Worm (Caenorhabditis elegans) whole organism, young adult: ENCODE measurements around the gene lin-22.

Experiments
- B0261.1 ChIP-seq: sonication (generic microtip); optimal IDR thresholded peaks from 2 replicates; lab custom pipeline; 2016; ENCODE audit warnings: mild to moderate bottlenecking, missing genetic modification characterization, moderate library complexity, missing compliant biosample characterization
- B0336.3 ChIP-seq: fragments of 200-800 bp; sonication (Bioruptor generic); IDR thresholded peaks from 2 replicates; pipeline ENCODE4 v1.3.6; 2022; ENCODE audit warnings: missing genetic modification characterization, missing compliant biosample characterization
- C06A6.2 ChIP-seq: fragments of 200-800 bp; sonication (Bioruptor generic); conservative IDR thresholded peaks from 2 replicates; pipeline ENCODE4 v1.3.6; 2022; ENCODE audit warnings: missing genetic modification characterization, missing compliant biosample characterization
- D2030.7 ChIP-seq: fragments of 200-800 bp; sonication (Bioruptor generic); IDR thresholded peaks from 2 replicates; pipeline ENCODE4 v1.3.6; 2022; ENCODE audit warnings: missing genetic modification reagents, missing genetic modification characterization, missing compliant biosample characterization
- F33H1.4 ChIP-seq: fragments of 200-800 bp; sonication (Bioruptor generic); IDR thresholded peaks from 2 replicates; pipeline ENCODE4 v1.3.6; 2022; ENCODE audit warnings: missing genetic modification reagents, missing genetic modification characterization, missing compliant biosample characterization
- F52B5.7 ChIP-seq: sonication (generic microtip); optimal IDR thresholded peaks from 2 replicates; lab custom pipeline; 2016; ENCODE audit warnings: mild to moderate bottlenecking, missing genetic modification characterization, missing compliant biosample characterization
- K12H6.12 ChIP-seq: fragments of 200-800 bp; sonication (Bioruptor generic); optimal IDR thresholded peaks from 2 replicates; lab custom pipeline; 2018; ENCODE audit warnings: mild to moderate bottlenecking, missing genetic modification characterization, missing compliant biosample characterization
- T26A5.8 ChIP-seq: sonication (generic microtip); optimal IDR thresholded peaks from 2 replicates; lab custom pipeline; 2016; ENCODE audit warnings: missing genetic modification characterization, missing compliant biosample characterization
- Y53G8AR.9 ChIP-seq: fragments of 200-800 bp; sonication (Bioruptor generic); conservative IDR thresholded peaks from 2 replicates; pipeline ENCODE4 v1.3.6; 2022; ENCODE audit warnings: missing genetic modification reagents, missing genetic modification characterization, missing compliant biosample characterization
- aptf-2 ChIP-seq: fragments of 200-800 bp; sonication (Bioruptor generic); conservative IDR thresholded peaks from 2 replicates; pipeline ENCODE4 v1.3.6; 2022; ENCODE audit warnings: missing genetic modification reagents, missing genetic modification characterization, missing compliant biosample characterization
- ceh-91 ChIP-seq: fragments of 200-800 bp; sonication (Bioruptor generic); IDR thresholded peaks from 2 replicates; pipeline ENCODE4 v1.3.6; 2022; ENCODE audit warnings: missing genetic modification reagents, missing genetic modification characterization, missing compliant biosample characterization
- die-1 ChIP-seq: sonication (generic microtip); optimal IDR thresholded peaks from 2 replicates; lab custom pipeline; 2016; ENCODE audit warnings: missing genotype, mild to moderate bottlenecking, missing genetic modification characterization, missing compliant biosample characterization
- dox-1 ChIP-seq: fragments of 200-800 bp; sonication (Bioruptor generic); IDR thresholded peaks from 2 replicates; pipeline ENCODE4 v1.3.6; 2022; ENCODE audit warnings: missing genetic modification reagents, missing genetic modification characterization, missing compliant biosample characterization
- egl-44 ChIP-seq: fragments of 200-800 bp; sonication (Bioruptor generic); IDR thresholded peaks from 2 replicates; pipeline ENCODE4 v1.3.6; 2022; ENCODE audit warnings: missing genetic modification reagents, missing genetic modification characterization, missing compliant biosample characterization
- ekl-4 ChIP-seq: fragments of 200-800 bp; sonication (Bioruptor generic); IDR thresholded peaks from 2 replicates; pipeline ENCODE4 v1.3.6; 2022; ENCODE audit warnings: missing genetic modification reagents, missing genetic modification characterization, missing compliant biosample characterization
- gei-17 ChIP-seq: fragments of 200-800 bp; sonication (Bioruptor generic); optimal IDR thresholded peaks from 2 replicates; lab custom pipeline; 2018; ENCODE audit warnings: mild to moderate bottlenecking, missing genetic modification characterization, missing compliant biosample characterization
- him-1 ChIP-seq: sonication (generic microtip); optimal IDR thresholded peaks from 2 replicates; lab custom pipeline; 2016; ENCODE audit warnings: missing genotype, missing genetic modification reagents, missing genetic modification characterization, missing compliant biosample characterization
- hmg-1.2 ChIP-seq: fragments of 200-800 bp; sonication (Bioruptor generic); IDR thresholded peaks from 2 replicates; pipeline ENCODE4 v1.3.6; 2022; ENCODE audit warnings: missing genetic modification reagents, missing genetic modification characterization, missing compliant biosample characterization
- lin-26 ChIP-seq: fragments of 200-800 bp; sonication (Bioruptor generic); IDR thresholded peaks from 2 replicates; pipeline ENCODE4 v1.3.6; 2022; ENCODE audit warnings: missing genetic modification reagents, missing genetic modification characterization, missing compliant biosample characterization
- lin-54 ChIP-seq: fragments of 200-800 bp; sonication (Bioruptor generic); optimal IDR thresholded peaks from 2 replicates; lab custom pipeline; 2018; ENCODE audit warnings: mild to moderate bottlenecking, missing genetic modification characterization, missing compliant biosample characterization
- lir-1 ChIP-seq: fragments of 200-800 bp; sonication (Bioruptor generic); conservative IDR thresholded peaks from 2 replicates; pipeline ENCODE4 v1.3.6; 2022; ENCODE audit warnings: missing genetic modification reagents, missing genetic modification characterization, missing compliant biosample characterization
- lsl-1 ChIP-seq: fragments of 200-800 bp; sonication (Bioruptor generic); optimal IDR thresholded peaks from 2 replicates; lab custom pipeline; 2018; ENCODE audit warnings: mild to moderate bottlenecking, missing genetic modification characterization, moderate library complexity, missing compliant biosample characterization
- madf-10 ChIP-seq: sonication (generic microtip); optimal IDR thresholded peaks from 2 replicates; lab custom pipeline; 2016; ENCODE audit warnings: mild to moderate bottlenecking, missing genetic modification characterization, missing compliant biosample characterization
- madf-6 ChIP-seq: fragments of 200-800 bp; sonication (Bioruptor generic); IDR thresholded peaks from 2 replicates; pipeline ENCODE4 v1.3.6; 2022; ENCODE audit warnings: missing genetic modification reagents, missing genetic modification characterization, missing compliant biosample characterization
- madf-8 ChIP-seq: fragments of 200-800 bp; sonication (Bioruptor generic); conservative IDR thresholded peaks from 2 replicates; pipeline ENCODE4 v1.3.6; 2022; ENCODE audit warnings: missing genetic modification reagents, missing genetic modification characterization, missing compliant biosample characterization
- mcd-1 ChIP-seq: fragments of 200-800 bp; sonication (Bioruptor generic); IDR thresholded peaks from 2 replicates; pipeline ENCODE4 v1.3.6; 2022; ENCODE audit warnings: missing genetic modification reagents, missing genetic modification characterization, missing compliant biosample characterization
- mel-28 ChIP-seq: sonication (generic microtip); optimal IDR thresholded peaks from 2 replicates; lab custom pipeline; 2016; ENCODE audit warnings: borderline replicate concordance, mild to moderate bottlenecking, missing genetic modification characterization, missing compliant biosample characterization
- nhr-80 ChIP-seq: sonication (generic microtip); optimal IDR thresholded peaks from 2 replicates; lab custom pipeline; 2016; ENCODE audit warnings: missing genetic modification characterization, missing compliant biosample characterization
- pha-4 ChIP-seq: fragments of 150-350 bp; sonication (generic microtip); optimal IDR thresholded peaks from 2 replicates; lab custom pipeline; 2014; ENCODE audit warnings: missing biosample characterization, missing genetic modification reagents, missing genetic modification characterization
- rec-8 ChIP-seq, 2 experiments: sonication (generic microtip); optimal IDR thresholded peaks; 2 replicates each; lab custom pipeline; 2016; ENCODE audit warnings: mild to moderate bottlenecking in 2 of 2, missing genetic modification characterization in 2 of 2, missing genetic modification reagents in 2 of 2, missing genotype in 2 of 2, missing biosample characterization in 1 of 2, missing compliant biosample characterization in 1 of 2, moderate library complexity in 1 of 2
- sea-2 ChIP-seq: fragments of 200-800 bp; sonication (Bioruptor generic); IDR thresholded peaks from 2 replicates; pipeline ENCODE4 v1.3.6; 2022; ENCODE audit warnings: missing genetic modification characterization, missing compliant biosample characterization
- xnd-1 ChIP-seq: sonication (generic microtip); optimal IDR thresholded peaks from 2 replicates; lab custom pipeline; 2016; ENCODE audit warnings: missing genotype, missing genetic modification reagents, missing genetic modification characterization, missing compliant biosample characterization
- zfh-2 ChIP-seq: fragments of 200-800 bp; sonication (Bioruptor generic); conservative IDR thresholded peaks from 2 replicates; pipeline ENCODE4 v1.3.6; 2022; ENCODE audit warnings: missing genetic modification reagents, missing genetic modification characterization, missing compliant biosample characterization
- zim-3 ChIP-seq: sonication (generic microtip); optimal IDR thresholded peaks from 2 replicates; lab custom pipeline; 2017; ENCODE audit warnings: mild to moderate bottlenecking, missing genetic modification characterization, moderate library complexity, missing compliant biosample characterization
- ztf-6 ChIP-seq: fragments of 200-800 bp; sonication (Bioruptor generic); IDR thresholded peaks from 2 replicates; pipeline ENCODE4 v1.3.6; 2022; ENCODE audit warnings: missing genetic modification reagents, missing genetic modification characterization, missing compliant biosample characterization

The lin-22 gene

ce11 chrIV:2998597-2999161 is 20.9 kb upstream of the lin-22 start (continued):
- TF ChIP-seq C06A6.2 (0 out of 2 replicates have a peak, but pooled peaks have one; percentile 28), madf-6 (GFP tag; lab: Robert Waterston, UW) (0 out of 2 replicates have a peak, but pooled peaks have one; percentile 32), madf-10 (tag; lab: Kevin White, UChicago) (peak; percentile 98), F52B5.7 (no peak), pha-4 (tag; lab: Kevin White, UChicago) (no peak), K12H6.12 (tag; lab: Kevin White, UChicago) (peak; percentile 80), Y53G8AR.9 (GFP tag; lab: Robert Waterston, UW) (no peak), mcd-1 (GFP tag; lab: Robert Waterston, UW) (peak; percentile 45; the same call in 1 of the 2 replicates), egl-44 (GFP tag; lab: Robert Waterston, UW) (0 out of 2 replicates have a peak, but pooled peaks have one; percentile 7), lin-54 (no peak), gei-17 (GFP tag; lab: Kevin White, UChicago) (no peak)

- TF ChIP-seq lin-26 (GFP tag; lab: Robert Waterston, UW) = 0 out of 2 replicates have a peak, but pooled peaks have one; percentile 28
- TF ChIP-seq hmg-1.2 = peak; percentile 45; the same call in 1 of the 2 replicates
- no peak for TF ChIP-seq ceh-91 (GFP tag; lab: Robert Waterston, UW)
- TF ChIP-seq B0261.1 (tag; lab: Kevin White, UChicago) = no peak
- TF ChIP-seq mcd-1 (GFP tag; lab: Robert Waterston, UW) = no peak
- no peak for TF ChIP-seq nhr-80 (tag; lab: Kevin White, UChicago)
Observed at ce11 chrIV:3001500-3001899, 18.0 kb upstream of the lin-22 start.

- TF ChIP-seq zfh-2 (GFP tag; lab: Robert Waterston, UW) (no peak), dox-1 (GFP tag; lab: Robert Waterston, UW) (no peak), rec-8 (tag; optimal IDR thresholded peaks at IDR 0.05; lab: Kevin White, UChicago) (no peak), die-1 (tag; lab: Kevin White, UChicago) (no peak), zim-3 (no peak), him-1 (no peak), ztf-6 (GFP tag; lab: Robert Waterston, UW) (no peak), B0336.3 (no peak), sea-2 (no peak), ekl-4 (no peak), mel-28 (tag; lab: Kevin White, UChicago) (no peak), aptf-2 (GFP tag; lab: Robert Waterston, UW) (no peak)
Observed at ce11 chrIV:3002807-3003206, 16.7 kb upstream of the lin-22 start.

- TF ChIP-seq xnd-1 = peak; percentile 50
- peak; percentile 54 for TF ChIP-seq madf-6 (GFP tag; lab: Robert Waterston, UW)
- TF ChIP-seq K12H6.12 (tag; lab: Kevin White, UChicago) = no peak
- peak; percentile 80 for TF ChIP-seq lsl-1 (GFP tag; lab: Kevin White, UChicago)
- peak; percentile 24; the same call in 1 of the 2 replicates for TF ChIP-seq D2030.7 (GFP tag; lab: Robert Waterston, UW)
- no peak for TF ChIP-seq lir-1 (GFP tag; lab: Robert Waterston, UW)
- TF ChIP-seq T26A5.8 (tag; lab: Kevin White, UChicago) = no peak
- TF ChIP-seq F33H1.4 (GFP tag; lab: Robert Waterston, UW) = peak; percentile 80
- TF ChIP-seq madf-8 (GFP tag; lab: Robert Waterston, UW) = peak; percentile 50; the same call in 1 of the 2 replicates
Observed at ce11 chrIV:3008828-3009227, 10.7 kb upstream of the lin-22 start, which contains the start of gene Y54G2A.73. Gene Y54G2A.73, minus strand, starts transcription at chrIV:3008892.
